Worm (Caenorhabditis elegans) whole organism, midembryonic: Measurements from ENCODE around the gene F15B9.11.

ENCODE experiments used
- cog-1 ChIP-seq: sonication (generic microtip); optimal IDR thresholded peaks from 2 replicates; lab custom pipeline; 2016; ENCODE audit warnings: missing genetic modification characterization, missing compliant biosample characterization
- flt-1 ChIP-seq: fragments of 200-800 bp; sonication (Bioruptor generic); IDR thresholded peaks from 2 replicates; pipeline ENCODE4 v1.3.6; 2022; ENCODE audit warnings: missing genetic modification characterization, missing compliant biosample characterization
- klf-2 ChIP-seq: fragments of 200-800 bp; sonication (Bioruptor generic); conservative IDR thresholded peaks from 2 replicates; pipeline ENCODE4 v1.3.6; 2022; ENCODE audit warnings: missing genetic modification reagents, missing genetic modification characterization, missing compliant biosample characterization
- ref-1 ChIP-seq: fragments of 200-800 bp; sonication (Bioruptor generic); conservative IDR thresholded peaks from 2 replicates; pipeline ENCODE4 v1.3.6; 2022; ENCODE audit warnings: missing genetic modification reagents, missing genetic modification characterization, missing compliant biosample characterization
- ztf-23 ChIP-seq: fragments of 200-800 bp; sonication (Bioruptor generic); IDR thresholded peaks from 2 replicates; pipeline ENCODE4 v1.3.6; 2022; ENCODE audit warnings: missing genetic modification reagents, missing genetic modification characterization, missing compliant biosample characterization

ce11 chrV:12961085-12961560 lies 31.6 kb downstream of the F15B9.11 start, which contains the start of gene mpst-7:
- TF ChIP-seq cog-1 (no peak), klf-2 (no peak), ztf-23 (GFP tag; lab: Robert Waterston, UW) (no peak), ref-1 (GFP tag; lab: Robert Waterston, UW) (no peak), flt-1 (GFP tag; lab: Robert Waterston, UW) (no peak)
